Fruit fly (Drosophila melanogaster) whole organism, pupa: Measurements from ENCODE around the gene Targ1.

Experiments used
- CG10348 ChIP-seq: fragments of 200-800 bp; sonication (Bioruptor generic); IDR thresholded peaks from 2 replicates; pipeline ENCODE4 v1.3.6; 2022; ENCODE audit warnings: missing biosample characterization, missing genetic modification characterization
- CG13204 ChIP-seq: fragments of 200-800 bp; sonication (Bioruptor generic); optimal IDR thresholded peaks from 2 replicates; lab custom pipeline; 2018; ENCODE audit warnings: missing biosample characterization, mild to moderate bottlenecking, missing genetic modification characterization, moderate library complexity
- CG15710 ChIP-seq: fragments of 200-800 bp; sonication (Bioruptor generic); optimal IDR thresholded peaks from 2 replicates; lab custom pipeline; 2018; ENCODE audit warnings: missing biosample characterization, mild to moderate bottlenecking, missing genetic modification characterization, moderate library complexity
- CG32121 ChIP-seq: fragments of 200-800 bp; sonication (Bioruptor generic); IDR thresholded peaks from 2 replicates; pipeline ENCODE4 v1.3.6; 2022; ENCODE audit warnings: missing biosample characterization, missing genetic modification characterization
- CG4496 ChIP-seq: fragments of 200-800 bp; sonication (Bioruptor generic); IDR thresholded peaks from 3 replicates; pipeline ENCODE4 v1.3.6; 2022; ENCODE audit warnings: missing biosample characterization, missing genetic modification characterization
- CG8301 ChIP-seq: fragments of 200-800 bp; sonication (Bioruptor generic); optimal IDR thresholded peaks from 2 replicates; lab custom pipeline; 2018; ENCODE audit warnings: missing biosample characterization, mild to moderate bottlenecking, missing genetic modification characterization
- Pif1B ChIP-seq: fragments of 200-800 bp; sonication (Bioruptor generic); optimal IDR thresholded peaks from 3 replicates; lab custom pipeline; 2016; ENCODE audit warnings: missing biosample characterization, missing genetic modification characterization
- rn ChIP-seq: fragments of 200-800 bp; sonication (Bioruptor generic); IDR thresholded peaks from 2 replicates; pipeline ENCODE4 v1.3.6; 2022; ENCODE audit warnings: missing biosample characterization, missing genetic modification characterization

dm6 chr3L:21236959-21237551 is 34.4 kb upstream of the Targ1 start:
- TF ChIP-seq CG10348 (GFP tag; lab: Robert Waterston, UW) (no peak), CG13204 (GFP tag; lab: Kevin White, UChicago) (peak; percentile 39), CG8301 (tag; lab: Kevin White, UChicago) (peak; percentile 72), Pif1B (GFP tag; lab: Kevin White, UChicago) (no peak), rn (GFP tag; lab: Robert Waterston, UW) (peak; percentile 42; the same call in 1 of the 2 replicates), CG4496 (peak; percentile 82), CG15710 (tag; lab: Kevin White, UChicago) (no peak), CG32121 (GFP tag; lab: Robert Waterston, UW) (peak; percentile 85)
